Fruit fly (Drosophila melanogaster) whole organism, prepupa: Measurements from ENCODE around the gene Ulp1.

Experiments
- CG15336 ChIP-seq: fragments of 200-800 bp; sonication (Bioruptor generic); IDR thresholded peaks from 2 replicates; pipeline ENCODE4 v1.3.6; 2022; ENCODE audit warnings: missing biosample characterization, missing genetic modification characterization
- CG4318 ChIP-seq: fragments of 200-800 bp; sonication (Bioruptor generic); optimal IDR thresholded peaks from 3 replicates; lab custom pipeline; 2017; ENCODE audit warnings: missing biosample characterization, mild to moderate bottlenecking, missing genetic modification characterization
- CG6792 ChIP-seq: fragments of 200-800 bp; sonication (Bioruptor generic); optimal IDR thresholded peaks from 3 replicates; lab custom pipeline; 2016; ENCODE audit warnings: missing biosample characterization, missing genetic modification characterization
- Eip78C ChIP-seq: fragments of 200-800 bp; sonication (Bioruptor generic); peaks from one replicate; lab custom pipeline; 2016; ENCODE audit warnings: missing biosample characterization, missing genetic modification characterization
- Eip93F ChIP-seq: fragments of 200-800 bp; sonication (Bioruptor generic); optimal IDR thresholded peaks from 2 replicates; lab custom pipeline; 2016; ENCODE audit warnings: missing biosample characterization, mild to moderate bottlenecking, missing genetic modification characterization
- Hr38 ChIP-seq: sonication (Bioruptor generic); optimal IDR thresholded peaks from 2 replicates; lab custom pipeline; 2016; ENCODE audit warnings: missing biosample characterization, missing genetic modification characterization
- Hr39 ChIP-seq: fragments of 200-800 bp; sonication (Bioruptor generic); optimal IDR thresholded peaks from 2 replicates; lab custom pipeline; 2016; ENCODE audit warnings: missing biosample characterization, missing genetic modification characterization
- Lpt ChIP-seq: fragments of 200-800 bp; sonication (Bioruptor generic); optimal IDR thresholded peaks from 3 replicates; lab custom pipeline; 2016; ENCODE audit warnings: missing biosample characterization, missing genetic modification characterization
- OdsH ChIP-seq: fragments of 200-800 bp; sonication (Bioruptor generic); optimal IDR thresholded peaks from 3 replicates; lab custom pipeline; 2016; ENCODE audit warnings: missing biosample characterization, missing genetic modification characterization
- eg ChIP-seq: fragments of 200-800 bp; sonication (Bioruptor generic); IDR thresholded peaks from 3 replicates; pipeline ENCODE4 v1.3.6; 2022; ENCODE audit warnings: missing biosample characterization, missing genetic modification characterization

DNA sequence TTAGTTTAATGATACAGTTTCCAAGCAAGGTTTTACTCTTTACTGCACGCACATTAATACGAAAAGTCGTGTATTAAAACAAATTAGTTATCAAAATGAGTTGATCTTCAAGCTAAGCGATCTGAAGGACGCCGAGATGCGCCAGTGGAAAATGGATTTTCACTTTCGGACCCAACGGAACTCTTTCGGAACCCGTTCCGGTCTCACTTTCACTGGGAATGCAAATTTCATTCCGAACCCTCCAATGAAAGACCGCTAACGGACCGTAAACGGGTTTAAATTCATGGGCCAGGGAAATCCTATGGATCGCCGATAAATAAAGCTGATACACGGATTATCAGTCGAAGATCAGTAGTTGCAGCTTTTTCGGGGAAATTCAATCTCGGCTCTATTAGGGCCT lies 44.5 kb downstream of the Ulp1 start:
- TF ChIP-seq Eip78C (GFP tag; lab: Kevin White, UChicago) (no peak), eg (no peak), Hr38 (no peak), CG4318 (GFP tag; lab: Kevin White, UChicago) (no peak), OdsH (no peak), Eip93F (GFP tag; lab: Kevin White, UChicago) (no peak), CG15336 (no peak), Hr39 (no peak), Lpt (no peak), CG6792 (no peak)
